Worm (Caenorhabditis elegans): ENCODE results near the gene ZK218.7.

Gene ZK218.7

DNA sequence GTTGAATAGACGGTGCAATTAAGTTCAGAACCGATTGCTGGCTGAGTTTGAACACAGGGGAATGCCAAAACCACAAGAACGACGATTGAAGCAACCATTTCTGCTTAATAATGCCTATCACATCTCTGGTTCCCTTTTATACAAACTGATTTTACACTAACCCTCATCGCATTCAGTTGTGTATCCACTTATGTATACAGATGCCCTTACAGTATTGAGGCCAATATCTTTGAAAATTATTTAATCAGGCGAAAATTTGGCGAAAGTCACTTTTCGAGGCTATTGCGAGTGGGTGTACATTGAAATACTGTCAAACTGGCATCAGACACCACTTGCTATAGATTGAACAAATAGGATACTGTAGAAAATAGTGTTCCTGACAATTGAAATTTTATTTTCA is 6.9 kb upstream of the ZK218.7 start, which contains the start of the genes ZK218.3 and ZK218.4:
TSS of gene ZK218.3 (minus strand) at position 101 of the 400 bp plus-strand sequence.
TSS of gene ZK218.4 (plus strand) at position 186 of the 400 bp plus-strand sequence.
- TF ChIP-seq rbr-2 (tag; optimal IDR thresholded peaks at IDR 0.05), result no peak
- no peak for TF ChIP-seq pqm-1 (tag; optimal IDR thresholded peaks at IDR 0.05)
- TF ChIP-seq lin-1 (GFP tag; IDR thresholded peaks at IDR 0.05), result no peak
- no peak for TF ChIP-seq mdl-1 (tag; optimal IDR thresholded peaks at IDR 0.05)
- TF ChIP-seq D1046.2 (GFP tag; IDR thresholded peaks at IDR 0.05), result no peak
- TF ChIP-seq unc-39 (tag; optimal IDR thresholded peaks at IDR 0.05), result no peak
- TF ChIP-seq mes-2 (tag; optimal IDR thresholded peaks at IDR 0.05; ENCODE audit: poor library complexity, severe bottlenecking), result no peak
- no peak for TF ChIP-seq aha-1 (tag)
- TF ChIP-seq hlh-30 (tag; optimal IDR thresholded peaks at IDR 0.05; ENCODE audit: insufficient read depth), result no peak
- no peak for TF ChIP-seq lin-13 (GFP tag; optimal IDR thresholded peaks at IDR 0.05)
- TF ChIP-seq nhr-10 (tag; optimal IDR thresholded peaks at IDR 0.05), result no peak

DNA sequence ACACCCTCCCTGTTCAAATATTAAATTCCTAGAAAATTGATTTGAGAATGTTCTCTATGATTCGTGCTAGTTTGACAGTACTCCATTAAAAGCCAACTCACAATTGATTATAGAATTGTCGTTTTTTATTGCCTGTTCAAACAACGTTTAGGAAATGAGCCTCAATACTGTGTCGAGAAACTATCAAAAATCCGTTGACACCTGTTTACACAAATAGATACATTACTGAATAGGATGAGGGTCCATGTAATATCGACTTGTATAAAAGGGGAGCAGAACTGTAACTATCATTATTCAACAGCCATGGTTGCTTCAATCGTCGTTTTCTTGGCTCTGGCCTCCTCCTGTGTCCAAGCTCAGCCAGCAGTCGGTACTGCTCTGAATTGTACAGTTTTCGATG is 4.8 kb upstream of the ZK218.7 start, which contains the start of gene ZK218.5:
TSS of gene ZK218.5 (plus strand) at position 301 of the 400 bp plus-strand sequence.
- no peak for TF ChIP-seq snpc-1.2 (GFP tag; IDR thresholded peaks at IDR 0.05)

DNA sequence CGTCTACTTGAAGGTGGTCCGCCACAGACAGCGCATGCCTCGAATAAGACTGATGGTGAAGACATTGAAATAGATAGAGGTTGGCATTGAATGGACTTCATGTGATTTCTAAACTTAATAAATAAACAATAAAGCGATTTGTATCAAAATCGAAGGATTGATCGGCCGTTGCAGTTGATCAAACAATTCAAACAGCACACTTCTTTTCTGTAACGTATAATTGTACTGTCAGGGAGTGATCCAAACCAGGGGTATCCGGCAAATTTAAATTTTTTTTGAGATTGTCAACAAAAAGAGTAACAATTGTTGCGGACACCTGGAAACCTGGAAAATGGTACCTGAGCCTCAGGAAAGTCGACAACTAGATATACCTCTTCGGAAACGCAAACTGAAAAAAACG is 1.1 kb upstream of the ZK218.7 start, which contains the start of gene nhr-248:
TSS of gene nhr-248 (minus strand) at position 101 of the 400 bp plus-strand sequence.
- no peak for TF ChIP-seq daf-16 (GFP tag; optimal IDR thresholded peaks at IDR 0.05)
- TF ChIP-seq daf-16 (tag; optimal IDR thresholded peaks at IDR 0.05), result no peak
- TF ChIP-seq nhr-41 (GFP tag; IDR thresholded peaks at IDR 0.05), result no peak
- TF ChIP-seq ceh-82 (tag; optimal IDR thresholded peaks at IDR 0.05), result no peak
- TF ChIP-seq lin-39 (tag; optimal IDR thresholded peaks at IDR 0.05), result no peak
- no peak for TF ChIP-seq daf-12 (tag; optimal IDR thresholded peaks at IDR 0.05)
- TF ChIP-seq R02D3.7 (tag; optimal IDR thresholded peaks at IDR 0.05), result no peak
- no peak for TF ChIP-seq Y48G9A.11 (GFP tag; IDR thresholded peaks at IDR 0.05)
- no peak for TF ChIP-seq F10B5.3 (tag; optimal IDR thresholded peaks at IDR 0.05)
- no peak for TF ChIP-seq set-16 (GFP tag; IDR thresholded peaks at IDR 0.05)
- TF ChIP-seq Y5F2A.4 (GFP tag; optimal IDR thresholded peaks at IDR 0.05), result no peak
- no peak for TF ChIP-seq zip-2 (tag; optimal IDR thresholded peaks at IDR 0.05)
- TF ChIP-seq dmd-8 (GFP tag; IDR thresholded peaks at IDR 0.05), result no peak
- TF ChIP-seq Y75B8A.6 (GFP tag; IDR thresholded peaks at IDR 0.05), result no peak
- TF ChIP-seq ctbp-1 (GFP tag; IDR thresholded peaks at IDR 0.05), result no peak
- no peak for TF ChIP-seq nhr-76 (tag; optimal IDR thresholded peaks at IDR 0.05)
- no peak for TF ChIP-seq pqm-1 (tag; optimal IDR thresholded peaks at IDR 0.05)
- no peak for TF ChIP-seq tag-97 (GFP tag; IDR thresholded peaks at IDR 0.05)
- TF ChIP-seq dmd-9 (GFP tag; IDR thresholded peaks at IDR 0.05), result no peak
- no peak for TF ChIP-seq nhr-6 (tag; optimal IDR thresholded peaks at IDR 0.05)
- TF ChIP-seq ztf-11 (tag; optimal IDR thresholded peaks at IDR 0.05), result no peak

ce11 chrV:17108310-17108709 is 2.7 kb downstream of the ZK218.7 start, which contains the start of gene ZK218.11:
Gene ZK218.11, minus strand, starts transcription at chrV:17108410.
- TF ChIP-seq attf-4 (tag; optimal IDR thresholded peaks at IDR 0.05), result no peak

DNA sequence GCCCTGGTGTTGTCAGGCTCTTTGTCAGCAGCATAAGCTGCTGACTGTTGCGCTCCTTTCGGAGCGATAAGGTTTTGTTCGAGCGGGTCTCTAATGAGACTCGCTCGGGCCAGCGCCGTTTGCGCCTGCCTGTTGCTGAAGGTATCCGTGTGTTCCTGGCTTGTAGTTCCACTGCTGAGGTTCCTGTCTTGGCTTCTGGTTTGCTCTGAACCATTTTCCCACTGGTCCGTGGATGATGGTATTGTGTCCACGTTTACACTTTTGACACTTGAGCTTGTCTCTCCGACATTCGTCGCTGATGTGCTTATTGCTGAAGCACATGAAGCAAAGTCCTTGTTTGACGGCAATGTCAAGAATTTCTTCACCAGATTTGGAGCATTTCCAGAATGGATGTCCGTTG is 45.7 kb downstream of the ZK218.7 start:
- TF ChIP-seq aha-1 (tag) (peak; percentile 95), nhr-41 (GFP tag; IDR thresholded peaks at IDR 0.05) (no peak), ceh-44 (GFP tag; IDR thresholded peaks at IDR 0.05) (no peak), ceh-28 (tag; optimal IDR thresholded peaks at IDR 0.05) (no peak), set-16 (GFP tag; IDR thresholded peaks at IDR 0.05) (peak; percentile 47; the same call in 1 of the 2 replicates), nhr-25 (tag; optimal IDR thresholded peaks at IDR 0.05; ENCODE audit: borderline replicate concordance, insufficient read depth) (no peak), pqm-1 (tag; optimal IDR thresholded peaks at IDR 0.05) (no peak)
